Worm (Caenorhabditis elegans): ENCODE measurements around the gene tmem-131.
A peak's percentile ranks its signal among the peaks of the same experiment; 100 is the strongest.

Gene tmem-131

ce11 chrIII:5025136-5025629 lies 27.2 kb upstream of the tmem-131 start:
- TF ChIP-seq lin-54 (GFP tag; optimal IDR thresholded peaks at IDR 0.05) (peak; percentile 52), Y95B8A.8 (GFP tag; IDR thresholded peaks at IDR 0.05) (peak; percentile 84), Y53G8AR.9 (GFP tag; conservative IDR thresholded peaks at IDR 0.05) (0 out of 2 replicates have a peak, but pooled peaks have one; percentile 75), ceh-40 (GFP tag; IDR thresholded peaks at IDR 0.05) (0 out of 2 replicates have a peak, but pooled peaks have one; percentile 16), B0261.1 (tag; optimal IDR thresholded peaks at IDR 0.05) (peak; percentile 19), lsy-27 (tag; optimal IDR thresholded peaks at IDR 0.05; ENCODE audit: borderline replicate concordance, insufficient read depth) (no peak), ceh-91 (GFP tag; IDR thresholded peaks at IDR 0.05) (0 out of 2 replicates have a peak, but pooled peaks have one; percentile 24), lin-26 (GFP tag; IDR thresholded peaks at IDR 0.05) (no peak), lag-1 (GFP tag; IDR thresholded peaks at IDR 0.05) (no peak), mcd-1 (GFP tag; IDR thresholded peaks at IDR 0.05) (peak; percentile 50; the same call in 1 of the 2 replicates), snpc-3.4 (tag; optimal IDR thresholded peaks at IDR 0.05) (no peak), madf-10 (tag; optimal IDR thresholded peaks at IDR 0.05) (peak; percentile 43), unc-62 (GFP tag; optimal IDR thresholded peaks at IDR 0.05) (no peak), Y79H2A.3 (GFP tag; conservative IDR thresholded peaks at IDR 0.05) (peak; percentile 67; the same call in 1 of the 2 replicates), F39B2.1 (GFP tag; IDR thresholded peaks at IDR 0.05) (0 out of 2 replicates have a peak, but pooled peaks have one; percentile 58), ztf-3 (GFP tag; optimal IDR thresholded peaks at IDR 0.05) (no peak), atf-7 (tag; optimal IDR thresholded peaks at IDR 0.05) (peak; percentile 27), nhr-120 (GFP tag; IDR thresholded peaks at IDR 0.05) (0 out of 2 replicates have a peak, but pooled peaks have one; percentile 4), sea-2 (GFP tag; IDR thresholded peaks at IDR 0.05) (no peak), tbx-9 (tag; optimal IDR thresholded peaks at IDR 0.05; ENCODE audit: borderline replicate concordance) (peak; percentile 63), ekl-4 (GFP tag; IDR thresholded peaks at IDR 0.05) (peak; percentile 51; the same call in 1 of the 2 replicates), T26A5.8 (tag; optimal IDR thresholded peaks at IDR 0.05) (no peak), F33H1.4 (GFP tag; IDR thresholded peaks at IDR 0.05) (peak; percentile 36; the same call in 1 of the 2 replicates), pha-4 (tag; optimal IDR thresholded peaks at IDR 0.05) (peak; percentile 2), F52B5.7 (tag; optimal IDR thresholded peaks at IDR 0.05) (peak; percentile 64), F57C9.4 (tag; optimal IDR thresholded peaks at IDR 0.05) (no peak), zim-3 (tag; optimal IDR thresholded peaks at IDR 0.05) (peak; percentile 35), cebp-1 (GFP tag; IDR thresholded peaks at IDR 0.05) (no peak), cebp-1 (tag; optimal IDR thresholded peaks at IDR 0.05) (peak; percentile 49), snpc-4 (GFP tag; optimal IDR thresholded peaks at IDR 0.05) (no peak), snpc-4 (tag; optimal IDR thresholded peaks at IDR 0.05) (peak in 2 of 4 experiments; percentile 26 to 43), lsl-1 (GFP tag; optimal IDR thresholded peaks at IDR 0.05) (peak; percentile 14), lin-35 (GFP tag; optimal IDR thresholded peaks at IDR 0.05) (peak in 1 of 3 experiments; percentile 20), ceh-27 (GFP tag; optimal IDR thresholded peaks at IDR 0.05) (no peak), chd-7 (tag; optimal IDR thresholded peaks at IDR 0.05) (peak; percentile 27), ztf-6 (GFP tag; IDR thresholded peaks at IDR 0.05) (no peak), hmg-1.2 (GFP tag; IDR thresholded peaks at IDR 0.05) (peak; percentile 27; the same call in 1 of the 2 replicates), B0035.1 (tag; optimal IDR thresholded peaks at IDR 0.05) (peak; percentile 68), xnd-1 (tag; optimal IDR thresholded peaks at IDR 0.05) (no peak), hsf-1 (GFP tag; IDR thresholded peaks at IDR 0.05) (no peak; the same call in 1 of the 2 replicates), let-607 (tag; optimal IDR thresholded peaks at IDR 0.05) (peak in 1 of 2 experiments; percentile 21), ccch-3 (GFP tag; optimal IDR thresholded peaks at IDR 0.05) (no peak), sdz-38 (tag; optimal IDR thresholded peaks at IDR 0.05) (no peak), zfh-2 (GFP tag; conservative IDR thresholded peaks at IDR 0.05) (no peak), nfyb-1 (GFP tag; IDR thresholded peaks at IDR 0.05) (0 out of 2 replicates have a peak, but pooled peaks have one; percentile 65), die-1 (tag; optimal IDR thresholded peaks at IDR 0.05) (peak; percentile 23), dox-1 (GFP tag; IDR thresholded peaks at IDR 0.05) (peak; percentile 66)
